Fruit fly (Drosophila melanogaster) whole organism, wandering third instar larva: Measurements from ENCODE around the gene puc.

ENCODE experiments used
- CG32264 ChIP-seq: fragments of 200-800 bp; sonication (Bioruptor generic); optimal IDR thresholded peaks from 2 replicates; lab custom pipeline; 2016; ENCODE audit warnings: missing biosample characterization, missing genetic modification characterization
- Dfd ChIP-seq: fragments of >200 bp; optimal IDR thresholded peaks from 2 replicates; lab custom pipeline; 2017; ENCODE audit warnings: missing biosample characterization, missing genetic modification characterization
- Hr83 ChIP-seq: fragments of 200-300 bp; sonication (Bioruptor generic); optimal IDR thresholded peaks from 2 replicates; lab custom pipeline; 2016; ENCODE audit warnings: missing biosample characterization, mild to moderate bottlenecking, missing genetic modification characterization, moderate library complexity; ENCODE audit not compliant: poor library complexity, severe bottlenecking
- Myc ChIP-seq: fragments of >200 bp; optimal IDR thresholded peaks from 2 replicates; lab custom pipeline; 2017
- Vsx2 ChIP-seq: fragments of 200-300, 225-300 bp; sonication (Bioruptor generic); optimal IDR thresholded peaks from 2 replicates; lab custom pipeline; 2018; ENCODE audit warnings: missing biosample characterization, missing genetic modification characterization; ENCODE audit not compliant: partially characterized antibody
- br ChIP-seq: fragments of 200-800 bp; sonication (Bioruptor generic); optimal IDR thresholded peaks from 2 replicates; lab custom pipeline; 2016; ENCODE audit warnings: missing biosample characterization, missing genetic modification characterization
- dmrt93B ChIP-seq: fragments of 200-800 bp; sonication (Bioruptor generic); optimal IDR thresholded peaks from 2 replicates; lab custom pipeline; 2018; ENCODE audit warnings: missing biosample characterization, mild to moderate bottlenecking, missing genetic modification characterization
- dsf ChIP-seq: sonication (Bioruptor generic); optimal IDR thresholded peaks from 2 replicates; lab custom pipeline; 2016; ENCODE audit warnings: missing biosample characterization, missing genetic modification characterization, borderline replicate concordance
- pan ChIP-seq: fragments of >200 bp; optimal IDR thresholded peaks from 2 replicates; lab custom pipeline; 2017
- psq ChIP-seq: fragments of 200-800 bp; sonication (Bioruptor generic); optimal IDR thresholded peaks from 3 replicates; lab custom pipeline; 2017; ENCODE audit warnings: missing biosample characterization, mild to moderate bottlenecking, missing genetic modification characterization, moderate library complexity
- rgr ChIP-seq: fragments of 200-800 bp; sonication (Bioruptor generic); optimal IDR thresholded peaks from 3 replicates; lab custom pipeline; 2016; ENCODE audit warnings: missing biosample characterization, mild to moderate bottlenecking, missing genetic modification characterization

DNA sequence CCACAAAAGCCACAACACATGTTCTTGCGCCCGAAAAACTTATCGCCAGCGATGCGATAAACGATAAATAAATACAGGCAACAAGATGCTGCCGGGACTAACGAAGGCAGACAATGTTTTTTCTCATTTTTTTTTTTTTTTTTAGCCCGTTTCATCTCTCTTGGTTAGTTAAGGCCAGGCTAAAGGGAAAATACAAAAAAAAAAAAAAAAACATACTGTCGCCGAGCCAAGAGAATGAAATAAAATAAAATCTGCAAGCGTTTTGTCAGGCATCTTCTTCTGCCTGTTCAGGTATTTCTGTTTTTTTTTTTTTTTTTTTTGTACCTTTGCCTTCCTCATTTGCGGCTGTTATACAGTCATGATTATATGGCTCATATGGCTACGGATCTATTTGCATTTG lies 59.7 kb downstream of the puc start:
- TF ChIP-seq psq (no peak), Dfd (no peak), pan (lab: Kevin White, UChicago) (no peak), dmrt93B (GFP tag; lab: Kevin White, UChicago) (no peak), Myc (lab: Kevin White, UChicago) (no peak), br (GFP tag; lab: Kevin White, UChicago) (no peak), CG32264 (GFP tag; lab: Kevin White, UChicago) (no peak), Vsx2 (no peak), rgr (GFP tag; lab: Kevin White, UChicago) (no peak), dsf (GFP tag; lab: Kevin White, UChicago) (no peak), Hr83 (GFP tag; lab: Kevin White, UChicago) (no peak)
